Worm (Caenorhabditis elegans) whole organism, mixed stage, embryonic: Measurements from ENCODE around the gene pbs-3.
"Not testable (repeated sequence)": the region's sequence is repeated elsewhere in the genome, so short reads cannot be mapped to it uniquely, and the experiment has no call there.

Experiments used
- M03D4.4 ChIP-seq: sonication (generic microtip); optimal IDR thresholded peaks from 2 replicates; lab custom pipeline; 2017; ENCODE audit warnings: mild to moderate bottlenecking, missing genetic modification characterization, missing compliant biosample characterization
- bed-3 ChIP-seq: fragments of 200-800 bp; sonication (Bioruptor generic); optimal IDR thresholded peaks from 3 replicates; lab custom pipeline; 2018; ENCODE audit warnings: mild to moderate bottlenecking, missing genetic modification characterization, moderate library complexity, missing compliant biosample characterization
- blmp-1 ChIP-seq: fragments of 150-350 bp; optimal IDR thresholded peaks from 2 replicates; lab custom pipeline; 2014; ENCODE audit warnings: missing biosample characterization, missing genetic modification characterization
- ceh-39 ChIP-seq: fragments of 150-350 bp; optimal IDR thresholded peaks from 2 replicates; lab custom pipeline; 2014; ENCODE audit warnings: missing biosample characterization, missing genetic modification characterization
- ceh-43 ChIP-seq: fragments of 200-800 bp; sonication (Bioruptor generic); optimal IDR thresholded peaks from 2 replicates; lab custom pipeline; 2018; ENCODE audit warnings: mild to moderate bottlenecking, missing genetic modification characterization, moderate library complexity, missing compliant biosample characterization
- ces-1 ChIP-seq: fragments of 150-350 bp; optimal IDR thresholded peaks from 2 replicates; lab custom pipeline; 2014; ENCODE audit warnings: missing biosample characterization, missing genetic modification reagents, missing genetic modification characterization
- cnd-1 ChIP-seq: fragments of 200-800 bp; sonication (Bioruptor generic); optimal IDR thresholded peaks from 2 replicates; lab custom pipeline; 2018; ENCODE audit warnings: mild to moderate bottlenecking, missing genetic modification characterization, missing compliant biosample characterization
- elt-1 ChIP-seq: sonication (generic microtip); optimal IDR thresholded peaks from 2 replicates; lab custom pipeline; 2017; ENCODE audit warnings: missing genetic modification characterization, mild to moderate bottlenecking, missing compliant biosample characterization, antibody characterized with exemption, moderate library complexity, borderline replicate concordance; ENCODE audit not compliant: insufficient read depth
- elt-3 ChIP-seq: fragments of 150-350 bp; optimal IDR thresholded peaks from 2 replicates; lab custom pipeline; 2014; ENCODE audit warnings: missing biosample characterization, missing genetic modification characterization
- hlh-1 ChIP-seq: fragments of 150-350 bp; optimal IDR thresholded peaks from 2 replicates; lab custom pipeline; 2014; ENCODE audit warnings: missing biosample characterization, missing genetic modification reagents, missing genetic modification characterization
- lin-13 ChIP-seq: fragments of 150-350 bp; optimal IDR thresholded peaks from 2 replicates; lab custom pipeline; 2014; ENCODE audit warnings: missing biosample characterization, missing genetic modification characterization
- lin-32 ChIP-seq: fragments of 200-800 bp; sonication (Bioruptor generic); optimal IDR thresholded peaks from 2 replicates; lab custom pipeline; 2018; ENCODE audit warnings: mild to moderate bottlenecking, missing genetic modification characterization, missing compliant biosample characterization
- lsy-2 ChIP-seq: fragments of 150-350 bp; optimal IDR thresholded peaks from 2 replicates; lab custom pipeline; 2014; ENCODE audit warnings: missing biosample characterization, missing genetic modification characterization
- mls-2 ChIP-seq: sonication (generic microtip); optimal IDR thresholded peaks from 2 replicates; lab custom pipeline; 2016; ENCODE audit warnings: mild to moderate bottlenecking, missing genetic modification characterization, moderate library complexity, missing compliant biosample characterization
- nhr-12 ChIP-seq: fragments of 150-350 bp; optimal IDR thresholded peaks from 2 replicates; lab custom pipeline; 2014; ENCODE audit warnings: missing biosample characterization, missing genetic modification characterization
- nhr-2 ChIP-seq: fragments of 150-350 bp; optimal IDR thresholded peaks from 2 replicates; lab custom pipeline; 2014; ENCODE audit warnings: missing biosample characterization, missing genetic modification characterization
- nhr-28 ChIP-seq: fragments of 150-350 bp; optimal IDR thresholded peaks from 2 replicates; lab custom pipeline; 2014; ENCODE audit warnings: missing biosample characterization, missing genetic modification characterization
- nhr-76 ChIP-seq: sonication (generic microtip); optimal IDR thresholded peaks from 2 replicates; lab custom pipeline; 2017; ENCODE audit warnings: missing biosample characterization, missing genetic modification characterization
- pha-4 ChIP-seq: fragments of 150-350 bp; optimal IDR thresholded peaks from 2 replicates; lab custom pipeline; 2018; ENCODE audit warnings: missing biosample characterization, missing genetic modification reagents, missing genetic modification characterization
- sptf-1 ChIP-seq: sonication (generic microtip); optimal IDR thresholded peaks from 2 replicates; lab custom pipeline; 2017; ENCODE audit warnings: mild to moderate bottlenecking, missing genetic modification characterization, moderate library complexity, missing compliant biosample characterization
- tbx-8 ChIP-seq: fragments of 200-800 bp; sonication (Bioruptor generic); optimal IDR thresholded peaks from 2 replicates; lab custom pipeline; 2018; ENCODE audit warnings: mild to moderate bottlenecking, missing genetic modification characterization, moderate library complexity, missing compliant biosample characterization
- unc-120 ChIP-seq: sonication (generic microtip); optimal IDR thresholded peaks from 2 replicates; lab custom pipeline; 2017; ENCODE audit warnings: missing genetic modification characterization, missing compliant biosample characterization; ENCODE audit not compliant: poor library complexity, severe bottlenecking
- unc-39 ChIP-seq: fragments of 150-350 bp; optimal IDR thresholded peaks from 2 replicates; lab custom pipeline; 2014; ENCODE audit warnings: missing biosample characterization, missing genetic modification characterization
- zip-8 ChIP-seq: fragments of 150-350 bp; optimal IDR thresholded peaks from 2 replicates; lab custom pipeline; 2014; ENCODE audit warnings: missing biosample characterization, missing genetic modification characterization
- ztf-11 ChIP-seq: fragments of 150-350 bp; optimal IDR thresholded peaks from 2 replicates; lab custom pipeline; 2014; ENCODE audit warnings: missing biosample characterization, missing genetic modification characterization

The pbs-3 gene

ce11 chrII:4937743-4938142, 17.5 kb downstream of the pbs-3 start, which contains the start of gene ZK546.4:
TSS of gene ZK546.4 (plus strand) at chrII:4938043.
- TF ChIP-seq ceh-43 (GFP tag; lab: Kevin White, UChicago) (no peak), unc-120 (no peak), ztf-11 (tag; lab: Kevin White, UChicago) (no peak), nhr-12 (tag; lab: Kevin White, UChicago) (no peak), M03D4.4 (no peak)
- TF ChIP-seq, all 35 proteins: peak for 0

- TF ChIP-seq ces-1 (GFP tag; lab: Kevin White, UChicago) (peak; percentile 71), ceh-39 (tag; lab: Kevin White, UChicago) (peak; percentile 39), unc-39 (tag; lab: Kevin White, UChicago) (no peak), blmp-1 (tag; lab: Kevin White, UChicago) (no peak), nhr-28 (tag; lab: Kevin White, UChicago) (no peak)
These were observed 19.7 kb downstream of the pbs-3 start, which contains the start of gene ZK546.5 for ce11 chrII:4935518-4935917. TSS of gene ZK546.5 (plus strand) at chrII:4935818.

- TF ChIP-seq elt-3 (tag; lab: Kevin White, UChicago) (no peak), ceh-43 (GFP tag; lab: Kevin White, UChicago) (no peak), elt-1 (no peak), pha-4 (tag; lab: Kevin White, UChicago) (no peak), nhr-76 (tag; lab: Kevin White, UChicago) (no peak)
These were observed 20.3 kb downstream of the pbs-3 start, which contains the start of gene gst-30 for ce11 chrII:4934954-4935353. TSS of gene gst-30 (minus strand) at chrII:4935054.

- not testable (repeated sequence) for TF ChIP-seq tbx-8 (GFP tag; lab: Kevin White, UChicago); mls-2 (tag; lab: Kevin White, UChicago); nhr-76 (tag; lab: Kevin White, UChicago)
- TF ChIP-seq, all 35 proteins: peak for 0; not testable (repeated sequence) for 35
These were observed 22.5 kb downstream of the pbs-3 start, which contains the start of gene msp-152 for ce11 chrII:4932727-4933126. TSS of gene msp-152 (plus strand) at chrII:4933027.

- TF ChIP-seq zip-8 (tag; lab: Kevin White, UChicago) (no peak), pha-4 (tag; lab: Kevin White, UChicago) (no peak), cnd-1 (tag; lab: Kevin White, UChicago) (no peak), ztf-11 (tag; lab: Kevin White, UChicago) (no peak), ceh-43 (GFP tag; lab: Kevin White, UChicago) (no peak), mls-2 (tag; lab: Kevin White, UChicago) (no peak), bed-3 (GFP tag; lab: Kevin White, UChicago) (no peak), hlh-1 (no peak), sptf-1 (tag; lab: Kevin White, UChicago) (no peak), lin-32 (GFP tag; lab: Kevin White, UChicago) (no peak), nhr-2 (tag; lab: Kevin White, UChicago) (no peak), blmp-1 (tag; lab: Kevin White, UChicago) (no peak), lsy-2 (tag; lab: Kevin White, UChicago) (no peak)
These were observed 23.9 kb downstream of the pbs-3 start for ce11 chrII:4931286-4931685.

ce11 chrII:4925198-4925764, 29.9 kb downstream of the pbs-3 start, which contains the start of gene aagr-2:
TSS of gene aagr-2 (minus strand) at chrII:4925248.
- TF ChIP-seq nhr-12 (tag; lab: Kevin White, UChicago) (no peak), nhr-28 (tag; lab: Kevin White, UChicago) (no peak), lin-13 (tag; lab: Kevin White, UChicago) (no peak), ceh-39 (tag; lab: Kevin White, UChicago) (no peak), nhr-76 (tag; lab: Kevin White, UChicago) (no peak)

- TF ChIP-seq unc-120 (no peak), cnd-1 (tag; lab: Kevin White, UChicago) (no peak), pha-4 (tag; lab: Kevin White, UChicago) (no peak)
- TF ChIP-seq, all 35 proteins: peak for 0
These were observed 30.5 kb downstream of the pbs-3 start for ce11 chrII:4924729-4925128.
